Fruit fly (Drosophila melanogaster): ENCODE data around the gene baz.
A peak's percentile ranks its signal among the peaks of the same experiment; 100 is the strongest.

baz gene

dm6 chrX:17142940-17143534 lies 16.8 kb upstream of the baz start, which contains the start of the genes mei-217 and mei-218 (continued):
- TF ChIP-seq Hsf (GFP tag; optimal IDR thresholded peaks at IDR 0.05) (peak; percentile 14), tgo (GFP tag; IDR thresholded peaks at IDR 0.05) (peak; percentile 27; the same call in 1 of the 3 replicates), lilli (GFP tag; optimal IDR thresholded peaks at IDR 0.05) (peak; percentile 32), CG34422 (GFP tag; IDR thresholded peaks at IDR 0.05) (0 out of 3 replicates have a peak, but pooled peaks have one; percentile 11), CG6175 (GFP tag; IDR thresholded peaks at IDR 0.05) (no peak), BEAF-32 (GFP tag; optimal IDR thresholded peaks at IDR 0.05) (peak; percentile 84), CG2129 (GFP tag; IDR thresholded peaks at IDR 0.05; ENCODE audit: partially characterized antibody) (peak; percentile 41; the same call in 1 of the 2 replicates), tup (GFP tag; optimal IDR thresholded peaks at IDR 0.05) (no peak), dysf (GFP tag; IDR thresholded peaks at IDR 0.05) (0 out of 3 replicates have a peak, but pooled peaks have one; percentile 20), E2f2 (GFP tag; IDR thresholded peaks at IDR 0.05) (peak; percentile 41), CG32532 (GFP tag; IDR thresholded peaks at IDR 0.05) (0 out of 2 replicates have a peak, but pooled peaks have one; percentile 17), zen (tag; optimal IDR thresholded peaks at IDR 0.05) (peak; percentile 11), CG10274 (GFP tag; optimal IDR thresholded peaks at IDR 0.05) (no peak), stwl (tag; optimal IDR thresholded peaks at IDR 0.05) (peak; percentile 59), CG16813 (GFP tag; IDR thresholded peaks at IDR 0.05; ENCODE audit: partially characterized antibody) (peak; percentile 78), chif (GFP tag; optimal IDR thresholded peaks at IDR 0.05) (peak in 1 of 2 experiments; percentile 31), CG2875 (GFP tag; optimal IDR thresholded peaks at IDR 0.05) (no peak), Rfx (GFP tag; IDR thresholded peaks at IDR 0.05) (0 out of 2 replicates have a peak, but pooled peaks have one; percentile 36), lmd (GFP tag; IDR thresholded peaks at IDR 0.05) (peak; percentile 26; the same call in 1 of the 2 replicates), CG13894 (tag; optimal IDR thresholded peaks at IDR 0.05) (no peak), fd102C (GFP tag; optimal IDR thresholded peaks at IDR 0.05) (no peak), Hey (tag; optimal IDR thresholded peaks at IDR 0.05) (no peak), CG12299 (tag; optimal IDR thresholded peaks at IDR 0.05) (no peak), CG6791 (GFP tag; IDR thresholded peaks at IDR 0.05; ENCODE audit: partially characterized antibody) (peak; percentile 69; the same call in 2 of the 3 replicates), CG12391 (tag; optimal IDR thresholded peaks at IDR 0.05) (peak; percentile 56), CG32772 (GFP tag; IDR thresholded peaks at IDR 0.05) (0 out of 2 replicates have a peak, but pooled peaks have one; percentile 17), gfzf (GFP tag; optimal IDR thresholded peaks at IDR 0.05) (peak; percentile 27), CG17359 (tag; optimal IDR thresholded peaks at IDR 0.05) (no peak), bab2 (GFP tag; optimal IDR thresholded peaks at IDR 0.05) (peak; percentile 4), Dp (GFP tag; optimal IDR thresholded peaks at IDR 0.05) (peak; percentile 40), Opbp (GFP tag; IDR thresholded peaks at IDR 0.05; ENCODE audit: partially characterized antibody) (peak; percentile 26; the same call in 1 of the 3 replicates), odd (GFP tag; optimal IDR thresholded peaks at IDR 0.05) (no peak), pzg (GFP tag; optimal IDR thresholded peaks at IDR 0.05) (peak; percentile 38), ssp (GFP tag; IDR thresholded peaks at IDR 0.05) (0 out of 2 replicates have a peak, but pooled peaks have one; percentile 11), CG14710 (tag; optimal IDR thresholded peaks at IDR 0.05) (peak; percentile 62), Usf (GFP tag; optimal IDR thresholded peaks at IDR 0.05) (no peak), Dref (GFP tag; IDR thresholded peaks at IDR 0.05) (peak; percentile 50), slbo (GFP tag; IDR thresholded peaks at IDR 0.05) (peak; percentile 61), MBD-R2 (GFP tag; IDR thresholded peaks at IDR 0.05) (peak; percentile 37; the same call in 1 of the 2 replicates), CG17829 (tag; optimal IDR thresholded peaks at IDR 0.05) (peak; percentile 44), Sry-δ (GFP tag; optimal IDR thresholded peaks at IDR 0.05) (peak; percentile 80), HLH54F (GFP tag; optimal IDR thresholded peaks at IDR 0.05) (no peak), CG13287 (GFP tag; IDR thresholded peaks at IDR 0.05; ENCODE audit: partially characterized antibody) (peak; percentile 71), grn (GFP tag; optimal IDR thresholded peaks at IDR 0.05) (no peak), CG18262 (tag; optimal IDR thresholded peaks at IDR 0.05) (peak; percentile 32), Ets65A (GFP tag) (peak; percentile 50), CG4424 (GFP tag; optimal IDR thresholded peaks at IDR 0.05) (peak; percentile 22), CG2120 (GFP tag; optimal IDR thresholded peaks at IDR 0.05) (peak; percentile 26), sens (GFP tag) (peak; percentile 84)

Measured in whole organism, embryonic.